Fruit fly (Drosophila melanogaster) whole organism, prepupa: ENCODE data around the gene CG6610.

Experiments
- CG10631 ChIP-seq: fragments of 200-800 bp; sonication (Bioruptor generic); optimal IDR thresholded peaks from 2 replicates; lab custom pipeline; 2016; ENCODE audit warnings: missing biosample characterization, missing genetic modification characterization
- CG10669 ChIP-seq: fragments of 200-800 bp; sonication (Bioruptor generic); optimal IDR thresholded peaks from 3 replicates; lab custom pipeline; 2018; ENCODE audit warnings: missing biosample characterization, mild to moderate bottlenecking, missing genetic modification characterization, moderate library complexity
- CG11294 ChIP-seq: fragments of 200-800 bp; sonication (Bioruptor generic); IDR thresholded peaks from 2 replicates; pipeline ENCODE4 v1.3.6; 2022; ENCODE audit warnings: missing biosample characterization, missing genetic modification characterization
- CG11902 ChIP-seq: fragments of 200-800 bp; sonication (Bioruptor generic); optimal IDR thresholded peaks from 3 replicates; lab custom pipeline; 2016; ENCODE audit warnings: missing biosample characterization, missing genetic modification characterization
- CG15336 ChIP-seq: fragments of 200-800 bp; sonication (Bioruptor generic); IDR thresholded peaks from 2 replicates; pipeline ENCODE4 v1.3.6; 2022; ENCODE audit warnings: missing biosample characterization, missing genetic modification characterization
- CG1621 ChIP-seq: fragments of 200-800 bp; sonication (Bioruptor generic); optimal IDR thresholded peaks from 3 replicates; lab custom pipeline; 2018; ENCODE audit warnings: missing biosample characterization, mild to moderate bottlenecking, missing genetic modification characterization
- CG31627 ChIP-seq: fragments of 200-800 bp; sonication (Bioruptor generic); optimal IDR thresholded peaks from 3 replicates; lab custom pipeline; 2016; ENCODE audit warnings: missing biosample characterization, missing genetic modification characterization
- CG34406 ChIP-seq: fragments of 200-800 bp; sonication (Bioruptor generic); optimal IDR thresholded peaks from 3 replicates; lab custom pipeline; 2016; ENCODE audit warnings: missing biosample characterization, missing genetic modification characterization
- CG4318 ChIP-seq: fragments of 200-800 bp; sonication (Bioruptor generic); optimal IDR thresholded peaks from 3 replicates; lab custom pipeline; 2017; ENCODE audit warnings: missing biosample characterization, mild to moderate bottlenecking, missing genetic modification characterization
- CG6276 ChIP-seq: fragments of 200-800 bp; sonication (Bioruptor generic); optimal IDR thresholded peaks from 2 replicates; lab custom pipeline; 2017; ENCODE audit warnings: missing biosample characterization, mild to moderate bottlenecking, missing genetic modification characterization
- CG6792 ChIP-seq: fragments of 200-800 bp; sonication (Bioruptor generic); optimal IDR thresholded peaks from 3 replicates; lab custom pipeline; 2016; ENCODE audit warnings: missing biosample characterization, missing genetic modification characterization
- CG6808 ChIP-seq: fragments of 200-800 bp; sonication (Bioruptor generic); optimal IDR thresholded peaks from 3 replicates; lab custom pipeline; 2017; ENCODE audit warnings: missing biosample characterization, missing genetic modification characterization, mild to moderate bottlenecking, moderate library complexity, missing genetic modification reagents
- CG6854 ChIP-seq: fragments of 200-800 bp; sonication (Bioruptor generic); optimal IDR thresholded peaks from 2 replicates; lab custom pipeline; 2017; ENCODE audit warnings: missing biosample characterization, mild to moderate bottlenecking, missing genetic modification characterization
- CG7368 ChIP-seq: fragments of 200-800 bp; sonication (Bioruptor generic); optimal IDR thresholded peaks from 3 replicates; lab custom pipeline; 2016; ENCODE audit warnings: missing biosample characterization, missing genetic modification characterization
- CG8319 ChIP-seq: fragments of 200-800 bp; sonication (Bioruptor generic); optimal IDR thresholded peaks from 3 replicates; lab custom pipeline; 2016; ENCODE audit warnings: missing biosample characterization, missing genetic modification characterization
- CG8632 ChIP-seq: fragments of 200-800 bp; sonication (Bioruptor generic); optimal IDR thresholded peaks from 3 replicates; lab custom pipeline; 2016; ENCODE audit warnings: missing biosample characterization, missing genetic modification characterization
- CG9139 ChIP-seq: fragments of 200-800 bp; sonication (Bioruptor generic); optimal IDR thresholded peaks from 3 replicates; lab custom pipeline; 2017; ENCODE audit warnings: missing biosample characterization, mild to moderate bottlenecking, missing genetic modification characterization
- Hr38 ChIP-seq: sonication (Bioruptor generic); optimal IDR thresholded peaks from 2 replicates; lab custom pipeline; 2016; ENCODE audit warnings: missing biosample characterization, missing genetic modification characterization
- Hr39 ChIP-seq: fragments of 200-800 bp; sonication (Bioruptor generic); optimal IDR thresholded peaks from 2 replicates; lab custom pipeline; 2016; ENCODE audit warnings: missing biosample characterization, missing genetic modification characterization
- Lpt ChIP-seq: fragments of 200-800 bp; sonication (Bioruptor generic); optimal IDR thresholded peaks from 3 replicates; lab custom pipeline; 2016; ENCODE audit warnings: missing biosample characterization, missing genetic modification characterization
- OdsH ChIP-seq: fragments of 200-800 bp; sonication (Bioruptor generic); optimal IDR thresholded peaks from 3 replicates; lab custom pipeline; 2016; ENCODE audit warnings: missing biosample characterization, missing genetic modification characterization
- Sox102F ChIP-seq: fragments of 200-800 bp; sonication (Bioruptor generic); optimal IDR thresholded peaks from 2 replicates; lab custom pipeline; 2016; ENCODE audit warnings: missing biosample characterization, mild to moderate bottlenecking, missing genetic modification characterization
- acj6 ChIP-seq: fragments of 200-800 bp; sonication (Bioruptor generic); optimal IDR thresholded peaks from 3 replicates; lab custom pipeline; 2016; ENCODE audit warnings: missing biosample characterization, missing genetic modification characterization
- eg ChIP-seq: fragments of 200-800 bp; sonication (Bioruptor generic); IDR thresholded peaks from 3 replicates; pipeline ENCODE4 v1.3.6; 2022; ENCODE audit warnings: missing biosample characterization, missing genetic modification characterization
- esn ChIP-seq: fragments of 200-800 bp; sonication (Bioruptor generic); optimal IDR thresholded peaks from 2 replicates; lab custom pipeline; 2016; ENCODE audit warnings: missing biosample characterization, mild to moderate bottlenecking, missing genetic modification characterization, moderate library complexity
- fkh ChIP-seq: fragments of 200-800 bp; sonication (Bioruptor generic); optimal IDR thresholded peaks from 3 replicates; lab custom pipeline; 2017; ENCODE audit warnings: missing biosample characterization, mild to moderate bottlenecking, missing genetic modification characterization, moderate library complexity
- lz ChIP-seq: fragments of 200-800 bp; sonication (Bioruptor generic); optimal IDR thresholded peaks from 3 replicates; lab custom pipeline; 2016; ENCODE audit warnings: missing biosample characterization, missing genetic modification characterization
- net ChIP-seq: fragments of 200-800 bp; sonication (Bioruptor generic); optimal IDR thresholded peaks from 3 replicates; lab custom pipeline; 2016; ENCODE audit warnings: missing biosample characterization, missing genetic modification characterization
- salr ChIP-seq, 2 experiments: fragments of 200-800 bp; sonication (Bioruptor generic); optimal IDR thresholded peaks; 3 replicates each; lab custom pipeline; 2016 to 2018; ENCODE audit warnings: missing biosample characterization in 2 of 2, missing genetic modification characterization in 2 of 2, mild to moderate bottlenecking in 1 of 2
- spab ChIP-seq: fragments of 200-800 bp; sonication (Bioruptor generic); optimal IDR thresholded peaks from 2 replicates; lab custom pipeline; 2017; ENCODE audit warnings: missing biosample characterization, mild to moderate bottlenecking, missing genetic modification characterization, missing genetic modification reagents
- ss ChIP-seq, 2 experiments: fragments of 200-800 bp; sonication (Bioruptor generic); optimal IDR thresholded peaks; 2 replicates in 1 of 2; 3 replicates in 1 of 2; lab custom pipeline; 2017 to 2018; ENCODE audit warnings: mild to moderate bottlenecking in 2 of 2, missing biosample characterization in 2 of 2, missing genetic modification characterization in 2 of 2, moderate library complexity in 1 of 2
- topi ChIP-seq: fragments of 200-800 bp; sonication (Bioruptor generic); optimal IDR thresholded peaks from 3 replicates; lab custom pipeline; 2016; ENCODE audit warnings: missing biosample characterization, missing genetic modification characterization
- vri ChIP-seq: fragments of 200-800 bp; sonication (Bioruptor generic); optimal IDR thresholded peaks from 3 replicates; lab custom pipeline; 2016; ENCODE audit warnings: missing biosample characterization, mild to moderate bottlenecking, missing genetic modification characterization

Gene CG6610

DNA sequence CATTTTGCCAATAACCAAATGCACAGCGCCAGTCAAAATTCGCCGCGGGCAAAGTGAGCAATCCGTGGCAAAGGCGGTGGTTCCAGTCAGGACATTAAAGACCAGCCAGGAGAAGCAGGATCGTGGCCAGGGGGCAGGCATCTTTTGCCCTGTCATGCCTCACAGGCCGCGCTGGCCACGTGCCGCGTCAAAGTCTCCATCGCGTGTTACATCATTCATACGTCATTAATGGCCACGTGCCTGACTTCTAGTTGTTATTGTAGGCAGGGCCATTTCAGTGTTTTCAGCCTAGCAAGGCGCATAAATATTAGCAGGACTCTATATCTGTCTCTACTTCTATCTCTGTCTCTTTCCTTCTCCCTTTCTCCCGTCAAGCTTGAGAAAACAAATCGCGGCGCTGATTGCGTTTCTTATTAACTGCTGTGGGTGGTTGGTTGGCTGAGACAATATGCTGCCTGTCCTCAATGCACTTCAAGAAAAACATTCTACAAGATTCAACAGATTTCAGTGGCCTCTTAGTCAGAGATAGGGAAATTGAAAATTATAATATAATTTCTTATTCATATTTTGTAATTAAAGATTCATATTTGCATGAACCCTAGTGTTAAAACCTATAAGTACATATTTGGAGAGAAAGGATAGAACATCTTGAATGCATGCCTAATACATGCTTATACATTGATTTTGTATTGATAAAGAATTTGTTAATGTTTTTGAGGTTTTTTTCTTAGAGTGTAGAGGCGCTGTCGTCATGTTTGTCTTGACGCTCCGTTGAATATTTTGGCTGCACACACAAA is 33.1 kb downstream of the CG6610 start:
- TF ChIP-seq acj6 (no peak), Hr38 (GFP tag; lab: Kevin White, UChicago) (no peak), CG10631 (GFP tag; lab: Kevin White, UChicago) (no peak), CG8319 (GFP tag; lab: Kevin White, UChicago) (no peak), lz (no peak), CG9139 (no peak), CG10669 (GFP tag; lab: Kevin White, UChicago) (no peak), salr (GFP tag; optimal IDR thresholded peaks at IDR 0.05; lab: Kevin White, UChicago) (no peak), Lpt (GFP tag; lab: Kevin White, UChicago) (no peak), spab (no peak), CG15336 (GFP tag; lab: Robert Waterston, UW) (no peak), net (GFP tag; lab: Kevin White, UChicago) (no peak), CG6854 (GFP tag; lab: Kevin White, UChicago) (no peak), CG11902 (GFP tag; lab: Kevin White, UChicago) (no peak), CG4318 (GFP tag; lab: Kevin White, UChicago) (no peak), esn (no peak)

DNA sequence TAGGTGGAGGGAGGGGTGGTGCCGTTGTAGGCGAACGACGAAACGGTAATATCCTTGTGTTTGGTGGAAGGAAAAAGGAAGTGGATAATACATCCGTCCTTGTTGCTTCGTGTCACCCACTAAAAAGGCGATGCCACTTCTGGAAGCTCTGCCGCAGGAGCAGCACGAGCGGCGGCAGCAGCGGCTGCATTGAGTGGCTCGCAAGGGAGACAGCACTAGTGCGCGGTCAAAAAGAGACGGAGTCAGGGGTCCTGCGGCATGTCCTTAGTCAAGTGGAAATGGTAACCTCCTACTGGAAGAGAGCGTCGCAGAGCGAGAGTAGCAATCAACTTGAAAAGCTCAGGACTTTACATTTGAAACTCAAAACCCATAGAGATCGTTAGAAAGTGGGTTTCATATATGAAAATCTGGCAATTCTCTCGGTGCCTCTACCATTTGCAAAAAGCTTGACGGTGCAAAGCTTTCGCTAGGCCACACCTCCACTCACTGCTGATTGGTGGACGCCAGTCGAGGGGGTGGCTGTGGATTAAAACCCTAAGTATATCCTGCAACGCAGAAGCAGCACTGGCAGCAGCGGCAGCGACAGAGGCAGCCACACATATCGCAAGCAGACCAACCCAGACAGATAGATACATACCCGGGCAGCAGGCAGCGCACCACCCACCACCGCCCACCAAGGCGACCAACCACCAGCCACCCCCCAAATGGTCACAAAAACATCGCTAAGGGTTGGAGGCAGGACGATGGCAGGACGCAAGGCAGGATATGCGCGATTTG is 35.5 kb downstream of the CG6610 start:
- no peak for TF ChIP-seq CG6276 (GFP tag; lab: Kevin White, UChicago)

DNA sequence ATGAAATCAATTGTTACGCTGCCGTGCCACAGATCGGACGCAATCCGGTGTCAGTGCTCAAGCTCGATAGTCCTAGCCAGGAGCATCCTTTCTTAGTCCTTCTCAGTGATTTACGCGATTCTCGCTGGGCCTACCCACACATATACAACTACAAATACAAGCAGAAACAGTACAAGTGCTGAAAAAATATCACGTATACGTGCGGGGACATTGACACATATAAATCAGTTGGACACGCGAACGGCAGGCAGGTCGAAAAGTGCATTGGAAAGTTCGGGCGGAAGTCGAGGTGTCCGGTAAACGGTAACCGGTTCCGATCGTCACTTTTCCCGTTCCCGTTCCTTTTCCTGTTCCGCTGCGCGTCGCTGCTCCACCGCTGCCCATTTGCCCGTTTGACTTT is 36.1 kb downstream of the CG6610 start:
- TF ChIP-seq ss (GFP tag; optimal IDR thresholded peaks at IDR 0.05; lab: Kevin White, UChicago), result no peak
- no peak for TF ChIP-seq CG34406 (GFP tag; lab: Kevin White, UChicago)
- no peak for TF ChIP-seq topi
- TF ChIP-seq CG11294 (GFP tag; lab: Robert Waterston, UW), result no peak
- no peak for TF ChIP-seq CG6808
- TF ChIP-seq Hr38 (GFP tag; lab: Kevin White, UChicago), result no peak

DNA sequence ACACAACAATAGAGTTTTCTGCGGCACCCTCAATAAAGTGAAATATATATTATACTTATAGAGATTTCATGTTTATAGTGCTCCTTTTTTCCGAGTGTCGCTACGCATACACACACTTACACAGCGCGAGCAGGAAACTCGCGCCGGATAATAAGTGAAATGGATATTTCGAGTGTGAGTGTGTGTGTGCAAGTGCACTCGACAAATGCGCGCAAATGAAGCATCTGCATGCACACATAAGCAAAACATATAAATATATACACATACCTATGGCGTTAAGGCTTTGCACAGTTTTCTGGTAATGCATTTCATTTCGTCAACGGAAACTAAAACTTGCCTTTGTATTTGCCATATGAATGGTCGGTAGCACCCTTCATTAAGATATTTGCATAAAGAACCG is 40.2 kb downstream of the CG6610 start:
- TF ChIP-seq CG7368 (GFP tag; lab: Kevin White, UChicago), result no peak
- TF ChIP-seq Sox102F (GFP tag; lab: Kevin White, UChicago), result no peak
- no peak for TF ChIP-seq esn
- no peak for TF ChIP-seq OdsH
- TF ChIP-seq Hr39 (GFP tag; lab: Kevin White, UChicago), result no peak
- no peak for TF ChIP-seq CG8319 (GFP tag; lab: Kevin White, UChicago)
- no peak for TF ChIP-seq CG8632 (GFP tag; lab: Kevin White, UChicago)
- no peak for TF ChIP-seq vri (GFP tag; lab: Kevin White, UChicago)
- no peak for TF ChIP-seq eg
- TF ChIP-seq Hr38 (GFP tag; lab: Kevin White, UChicago), result no peak
- TF ChIP-seq CG31627 (GFP tag; lab: Kevin White, UChicago), result no peak
- no peak for TF ChIP-seq CG1621 (tag; lab: Kevin White, UChicago)
- no peak for TF ChIP-seq fkh (GFP tag; lab: Kevin White, UChicago)
- no peak for TF ChIP-seq CG4318 (GFP tag; lab: Kevin White, UChicago)
- no peak for TF ChIP-seq acj6
- TF ChIP-seq CG34406 (GFP tag; lab: Kevin White, UChicago), result no peak
- no peak for TF ChIP-seq CG6792 (GFP tag; lab: Kevin White, UChicago)
